Fruit fly (Drosophila melanogaster) Kc167 (cell line): ENCODE measurements around the gene CG31204.

Source experiments
- Myc ChIP-seq: fragments of >200 bp; optimal IDR thresholded peaks from 2 replicates; lab custom pipeline; 2017; ENCODE audit warnings: missing external identifiers
- Sin3A ChIP-seq: fragments of >200 bp; optimal IDR thresholded peaks from 2 replicates; lab custom pipeline; 2018; ENCODE audit warnings: missing external identifiers
- h ChIP-seq: fragments of >200 bp; optimal IDR thresholded peaks from 3 replicates; lab custom pipeline; 2018; ENCODE audit warnings: missing external identifiers
- insv ChIP-seq: fragments of >200 bp; optimal IDR thresholded peaks from 3 replicates; lab custom pipeline; 2018; ENCODE audit warnings: missing external identifiers
- psq ChIP-seq: fragments of >200 bp; optimal IDR thresholded peaks from 2 replicates; lab custom pipeline; 2017; ENCODE audit warnings: missing external identifiers
- ttk ChIP-seq: sonication (Bioruptor generic); optimal IDR thresholded peaks from 2 replicates; lab custom pipeline; 2017; ENCODE audit warnings: missing external identifiers

CG31204 gene

DNA sequence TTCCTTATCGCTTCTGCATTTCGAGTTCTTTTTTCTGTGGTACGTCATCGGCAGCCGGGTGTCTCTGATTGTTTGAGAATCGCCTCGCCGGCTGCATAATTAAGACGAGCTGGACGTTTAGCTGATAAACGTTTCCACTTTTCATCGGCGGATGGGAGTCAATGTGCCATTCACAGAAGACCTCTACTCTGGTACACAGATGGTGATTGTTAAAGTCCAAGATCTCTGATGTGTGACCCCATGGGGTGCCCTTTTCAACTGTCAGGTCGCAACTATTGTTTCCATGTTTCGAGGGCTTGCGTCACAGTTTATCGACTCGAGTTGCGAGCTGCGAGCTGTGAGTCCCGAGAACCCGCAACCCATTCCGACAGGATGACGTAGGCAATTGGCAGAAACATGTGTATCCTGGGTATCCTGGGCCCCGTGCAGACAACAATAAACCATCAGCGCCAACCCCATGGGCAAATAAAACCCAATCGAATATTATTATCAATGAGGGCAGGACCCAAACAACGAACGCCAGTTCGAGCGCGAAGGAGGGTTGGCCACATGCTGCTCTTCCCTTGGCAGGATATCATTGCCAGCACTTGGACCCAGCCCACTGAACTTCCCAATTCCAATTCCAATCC lies 13.8 kb upstream of the CG31204 start:
- no peak for TF ChIP-seq psq

DNA sequence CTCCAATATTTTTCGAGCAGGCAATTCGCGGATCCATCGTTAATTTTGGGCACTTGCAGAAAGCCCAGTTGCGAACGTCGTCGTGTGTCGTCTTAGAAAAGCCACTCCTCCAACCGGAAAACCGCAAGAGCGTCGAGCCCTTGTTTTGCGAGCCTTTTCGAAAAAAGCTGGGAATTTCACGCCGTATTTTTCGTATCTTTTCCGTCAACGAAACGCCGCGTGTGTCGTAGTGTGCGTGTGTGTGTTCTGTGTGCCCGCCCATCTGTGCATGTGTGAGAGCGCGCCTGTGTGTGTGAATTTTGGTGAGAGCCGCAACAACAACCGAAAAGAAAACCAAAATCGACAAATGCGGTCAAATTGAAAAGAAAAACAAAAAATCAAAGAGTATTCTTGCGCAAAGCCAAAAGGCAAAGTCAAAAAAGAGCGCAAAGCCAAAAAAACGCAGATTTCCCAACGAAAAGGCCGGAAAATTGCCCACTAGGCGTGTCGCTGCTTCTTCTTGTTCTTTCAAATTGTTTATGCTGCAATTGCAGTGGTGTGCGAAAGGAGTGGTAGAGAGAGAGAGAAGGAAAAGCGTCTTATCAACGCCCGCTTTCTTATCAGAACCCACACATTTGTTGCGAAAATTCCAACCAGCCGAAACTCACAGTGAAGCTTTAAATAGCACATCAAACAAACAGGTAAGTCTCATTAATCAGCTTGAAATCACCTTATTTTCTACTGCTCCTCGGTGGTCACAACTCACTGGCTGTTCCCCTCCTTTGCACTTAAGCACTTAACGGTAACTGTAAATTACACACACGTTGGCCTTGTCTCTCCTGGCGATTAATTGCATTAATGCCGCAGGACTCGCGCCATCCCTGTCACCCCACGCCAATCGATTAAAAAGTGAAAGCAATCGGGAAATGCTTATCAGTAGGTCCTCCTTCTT lies 12.2 kb upstream of the CG31204 start, which contains the start of gene PNPase:
PNPase (minus strand) TSS at position 176 of the 931 bp plus-strand sequence.
- no peak for TF ChIP-seq h
- TF ChIP-seq ttk (lab: Kevin White, UChicago), result no peak
- TF ChIP-seq psq, result no peak

DNA sequence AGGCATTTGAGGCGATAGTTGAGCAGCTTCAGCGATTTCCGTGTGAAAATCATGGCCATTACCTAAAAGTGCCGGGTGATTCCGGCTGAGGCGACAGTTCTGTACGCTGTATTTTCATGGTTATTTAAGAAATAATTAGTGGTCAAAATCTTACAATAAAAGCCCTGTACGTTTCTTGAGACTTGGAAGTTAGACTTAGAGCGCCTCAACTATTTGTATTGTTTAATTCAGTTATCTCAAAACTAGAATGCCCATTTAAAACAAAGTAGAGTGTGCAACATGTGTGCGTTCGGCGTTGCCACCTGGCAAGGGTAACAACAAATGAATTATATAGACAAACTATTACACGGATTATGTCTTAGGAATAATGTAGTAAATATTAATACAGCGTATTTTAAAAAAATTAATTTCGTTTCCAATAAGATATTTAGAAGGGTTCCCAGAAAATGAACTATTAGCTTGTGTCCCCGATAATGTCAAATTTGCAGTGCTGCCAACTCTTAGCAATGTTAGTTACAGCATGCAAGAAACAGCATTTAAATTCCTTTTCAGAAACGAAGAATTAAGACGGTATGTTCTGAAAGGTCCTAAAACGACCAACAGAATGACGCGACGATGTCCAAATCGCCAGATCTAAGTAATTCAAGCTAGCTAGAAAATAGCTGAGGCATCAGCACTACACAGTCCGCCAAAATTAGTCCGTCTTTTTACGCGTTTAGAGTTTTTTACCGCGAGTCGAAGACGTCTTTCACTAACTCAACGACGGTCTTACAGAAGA lies 11.4 kb upstream of the CG31204 start, which contains the start of gene Gprk2:
Gprk2 (plus strand) TSS at position 747 of the 778 bp plus-strand sequence.
- TF ChIP-seq Myc (lab: Kevin White, UChicago) (no peak), h (no peak), psq (no peak), Sin3A (lab: Kevin White, UChicago) (no peak)

DNA sequence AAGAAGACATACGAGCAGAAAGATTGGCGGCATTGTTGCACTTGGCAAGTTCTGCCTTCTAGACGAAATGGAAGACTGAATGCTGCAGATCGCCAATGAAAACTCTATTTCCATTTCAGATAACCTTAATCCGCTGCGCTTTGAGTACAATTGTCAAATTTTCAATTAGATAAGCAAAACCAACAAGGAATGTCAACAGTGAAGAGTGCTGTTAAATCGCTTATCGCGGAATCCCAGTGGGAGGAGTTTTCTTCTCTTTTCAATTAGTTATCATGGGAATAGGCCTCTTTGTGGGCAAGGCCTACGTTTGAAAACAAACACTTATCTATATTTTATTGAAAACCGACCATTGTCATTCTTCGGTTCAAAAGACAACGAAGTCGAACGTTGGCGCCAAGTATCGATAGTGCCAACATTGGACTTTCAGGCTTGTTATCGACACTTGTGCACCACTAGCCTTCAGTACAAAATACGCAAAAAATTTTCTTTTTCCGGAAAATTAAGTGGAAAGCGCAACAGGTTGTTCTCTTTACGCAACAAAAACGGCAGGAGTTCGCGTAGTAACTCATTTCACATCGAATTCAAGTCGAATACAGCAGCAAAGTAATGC lies 2.0 kb upstream of the CG31204 start, which contains the start of the genes Ugt35D1 and Gcn2:
Ugt35D1 (minus strand) TSS at position 83 of the 610 bp plus-strand sequence.
Gcn2 (plus strand) TSS at position 439 of the 610 bp plus-strand sequence.
- TF ChIP-seq h, result no peak
- TF ChIP-seq psq, result no peak
- TF ChIP-seq insv (lab: Kevin White, UChicago), result no peak
- TF ChIP-seq ttk (lab: Kevin White, UChicago), result no peak
- TF ChIP-seq Myc (lab: Kevin White, UChicago), result no peak
- TF ChIP-seq Sin3A (lab: Kevin White, UChicago), result no peak

DNA sequence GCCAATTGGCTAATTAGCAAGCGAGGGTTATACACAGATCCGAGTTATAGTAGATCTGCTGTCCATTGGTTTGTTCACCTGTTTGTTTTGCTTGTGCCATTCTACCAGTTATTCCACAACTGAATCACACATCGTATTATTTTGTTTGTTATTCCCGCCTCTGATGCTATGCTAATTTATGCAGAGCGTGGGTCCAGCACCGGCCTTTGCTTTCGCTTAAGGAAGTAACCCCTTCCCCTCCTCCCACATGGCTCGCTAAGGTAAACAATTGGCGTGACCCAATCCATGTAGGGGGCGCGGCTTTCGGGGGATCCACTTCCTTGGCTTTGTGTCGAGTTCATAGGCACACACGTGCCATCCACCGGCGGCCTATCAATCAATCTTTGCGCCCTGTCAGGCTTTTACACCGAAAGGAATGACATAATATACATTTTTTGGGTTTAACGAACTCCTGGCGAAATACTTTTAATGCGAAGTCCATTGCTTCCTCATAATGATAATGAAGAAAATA lies 7.5 kb downstream of the CG31204 start:
- TF ChIP-seq Sin3A (lab: Kevin White, UChicago), result no peak
- no peak for TF ChIP-seq ttk (lab: Kevin White, UChicago)
- TF ChIP-seq h, result no peak
- TF ChIP-seq psq, result no peak
- TF ChIP-seq insv (lab: Kevin White, UChicago), result no peak
- TF ChIP-seq Myc (lab: Kevin White, UChicago), result no peak

DNA sequence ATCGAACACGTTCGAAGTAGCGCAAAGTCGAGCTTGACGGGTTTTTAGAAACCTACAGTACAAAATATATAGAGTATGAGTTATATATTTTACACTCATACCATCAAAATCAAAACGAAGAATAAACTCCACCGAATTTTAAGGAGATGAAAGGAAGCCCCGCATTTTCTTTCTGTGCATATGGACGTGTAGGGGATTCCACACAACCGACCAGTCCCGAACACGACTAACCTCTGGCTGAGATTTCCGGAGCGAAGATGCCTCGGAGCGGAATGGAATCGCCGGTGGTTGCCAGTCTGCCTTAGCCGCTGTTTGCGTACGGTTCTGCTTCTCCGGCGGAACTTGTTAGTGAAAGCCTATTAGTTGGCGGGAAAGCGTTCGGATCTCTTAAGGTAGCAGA lies 9.2 kb downstream of the CG31204 start:
- TF ChIP-seq h (no peak), Sin3A (lab: Kevin White, UChicago) (no peak), psq (no peak), ttk (lab: Kevin White, UChicago) (no peak), Myc (lab: Kevin White, UChicago) (no peak)

DNA sequence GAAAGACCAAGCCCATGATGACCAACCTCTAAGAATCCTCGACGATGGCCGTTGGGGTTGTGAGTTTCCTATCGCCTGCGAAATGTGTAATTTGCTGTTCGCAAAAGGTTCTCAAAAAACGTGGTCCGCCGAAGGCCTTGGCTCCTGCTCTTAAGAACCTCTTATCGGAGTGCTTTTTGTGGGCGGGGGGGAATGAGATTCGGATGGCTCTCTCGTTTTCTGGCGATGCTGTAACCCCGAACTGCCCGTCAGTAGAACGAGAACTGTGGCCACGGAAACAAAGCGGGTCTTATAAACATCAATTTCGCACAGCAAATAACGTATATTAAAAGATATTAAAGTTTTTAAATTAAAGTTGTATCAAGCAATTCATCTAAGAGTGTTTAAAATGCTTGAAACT lies 11.5 kb downstream of the CG31204 start, which contains the start of gene CG1607:
CG1607 (plus strand) TSS at position 249 of the 400 bp plus-strand sequence.
- TF ChIP-seq Sin3A (lab: Kevin White, UChicago) (no peak), psq (no peak), h (no peak), ttk (lab: Kevin White, UChicago) (no peak), insv (lab: Kevin White, UChicago) (no peak), Myc (lab: Kevin White, UChicago) (no peak)

DNA sequence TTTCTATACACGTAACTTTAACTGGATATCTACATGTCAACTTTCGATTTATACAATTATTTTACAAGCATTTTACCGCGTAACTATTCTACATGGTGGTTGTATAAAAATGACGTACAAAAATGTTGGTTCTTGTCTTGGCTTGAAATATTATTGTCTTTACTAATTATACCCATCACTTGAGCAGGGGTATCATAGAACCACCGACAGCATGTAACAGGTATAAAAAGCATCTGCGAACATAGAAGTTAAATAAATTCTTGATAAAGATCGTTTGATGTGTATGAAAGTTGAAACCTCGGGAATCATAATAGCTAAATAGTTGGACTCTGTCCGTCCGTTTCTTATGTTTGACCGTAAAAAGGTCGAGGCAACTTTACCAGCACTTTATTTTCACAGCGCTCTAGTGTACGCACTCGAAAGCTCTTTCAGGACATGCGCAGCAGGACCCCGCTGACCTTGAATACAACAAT lies 12.1 kb downstream of the CG31204 start:
- no peak for TF ChIP-seq h
- TF ChIP-seq Sin3A (lab: Kevin White, UChicago), result no peak
- no peak for TF ChIP-seq Myc (lab: Kevin White, UChicago)
- TF ChIP-seq ttk (lab: Kevin White, UChicago), result no peak

DNA sequence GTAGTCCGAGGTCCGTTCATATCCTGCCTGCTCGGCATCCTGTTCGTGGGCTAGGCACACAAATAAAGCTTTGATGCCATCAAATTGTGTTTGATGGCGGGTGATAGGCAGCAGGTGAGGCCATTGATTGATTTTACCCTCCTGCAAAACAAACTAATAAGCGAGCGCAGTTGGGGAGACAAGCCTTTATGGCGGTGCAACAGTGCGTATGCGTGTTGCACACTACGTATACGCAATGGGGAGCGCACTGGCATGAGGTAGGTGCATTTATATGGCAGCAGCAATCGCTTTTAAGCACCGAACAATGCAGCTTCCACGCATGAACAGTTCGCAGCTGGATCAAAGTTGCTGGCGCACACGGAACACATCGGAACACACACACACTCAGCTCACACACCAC lies 12.8 kb downstream of the CG31204 start:
- TF ChIP-seq ttk (lab: Kevin White, UChicago) (no peak), psq (no peak), Myc (lab: Kevin White, UChicago) (no peak), Sin3A (lab: Kevin White, UChicago) (no peak), insv (lab: Kevin White, UChicago) (no peak), h (no peak)

DNA sequence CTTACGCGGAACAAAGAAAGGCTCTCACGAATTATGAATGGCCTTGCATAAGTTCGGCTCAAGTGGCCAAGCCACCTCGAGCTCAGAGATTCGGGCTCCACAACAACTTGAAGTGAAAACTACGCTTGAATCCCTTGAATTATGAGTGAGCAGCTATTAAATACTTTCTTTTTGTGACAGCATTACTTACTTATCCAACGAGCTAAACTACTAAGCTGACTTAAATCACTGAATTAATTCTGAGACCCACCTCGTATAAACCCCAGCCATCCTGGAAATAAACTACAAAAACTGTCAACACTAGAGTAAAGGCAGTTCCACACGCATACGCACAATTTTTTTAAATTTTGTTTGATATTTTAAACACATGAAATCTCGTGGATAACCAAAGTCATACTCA lies 21.2 kb downstream of the CG31204 start, which contains the start of gene gskt:
gskt (plus strand) TSS at position 301 of the 400 bp plus-strand sequence.
- TF ChIP-seq h (no peak), Myc (lab: Kevin White, UChicago) (no peak), psq (no peak), ttk (lab: Kevin White, UChicago) (no peak), insv (lab: Kevin White, UChicago) (no peak), Sin3A (lab: Kevin White, UChicago) (no peak)

DNA sequence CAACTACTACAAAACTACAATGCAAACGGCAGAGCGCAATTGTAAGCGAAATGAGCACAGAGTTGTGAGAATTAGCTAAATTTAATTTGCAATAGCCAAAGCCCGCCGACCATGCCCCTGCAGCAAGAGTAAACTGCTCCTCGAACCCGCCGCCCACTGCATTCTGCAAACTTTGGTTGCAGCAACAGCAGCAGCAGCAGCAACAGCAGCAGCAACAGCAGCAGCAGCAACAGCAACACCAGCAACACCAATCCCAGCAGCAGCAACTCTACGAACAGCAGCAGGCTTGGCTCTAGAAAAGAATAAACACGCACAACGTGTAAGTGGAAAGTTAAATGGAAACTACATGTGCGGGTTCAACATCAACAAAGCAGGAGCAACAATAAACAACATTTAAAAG lies 23.1 kb downstream of the CG31204 start:
- TF ChIP-seq h (no peak), ttk (lab: Kevin White, UChicago) (no peak), Sin3A (lab: Kevin White, UChicago) (no peak), Myc (lab: Kevin White, UChicago) (no peak), insv (lab: Kevin White, UChicago) (no peak), psq (no peak)
